Worm (Caenorhabditis elegans): ENCODE results near the gene C50B8.5.
A peak's percentile ranks its signal among the peaks of the same experiment; 100 is the strongest.

Gene C50B8.5

ce11 chrV:13591504-13592174 lies 10.9 kb downstream of the C50B8.5 start, which contains the start of gene tbcb-1:
tbcb-1 (plus strand) TSS chrV:13592124.
- TF ChIP-seq nhr-25 (tag; optimal IDR thresholded peaks at IDR 0.05) (no peak), elt-3 (tag; optimal IDR thresholded peaks at IDR 0.05) (no peak), pha-4 (tag; optimal IDR thresholded peaks at IDR 0.05) (peak; percentile 43), snpc-4 (tag; optimal IDR thresholded peaks at IDR 0.05) (peak; percentile 36), lin-15B (tag; optimal IDR thresholded peaks at IDR 0.05) (peak; percentile 80), nhr-28 (tag; optimal IDR thresholded peaks at IDR 0.05) (no peak), nhr-23 (tag; optimal IDR thresholded peaks at IDR 0.05) (peak; percentile 34)

ce11 chrV:13593083-13593482 lies 12.3 kb downstream of the C50B8.5 start, which contains the start of gene F53F4.4:
F53F4.4 (plus strand) TSS chrV:13593383.
- TF ChIP-seq tbx-2 (tag; optimal IDR thresholded peaks at IDR 0.05) (no peak), aly-2 (tag; optimal IDR thresholded peaks at IDR 0.05) (no peak)

ce11 chrV:13598370-13598769 lies 17.6 kb downstream of the C50B8.5 start:
- TF ChIP-seq lsy-12 (tag; optimal IDR thresholded peaks at IDR 0.05) (no peak), fos-1 (tag; optimal IDR thresholded peaks at IDR 0.05) (no peak), ztf-11 (tag; optimal IDR thresholded peaks at IDR 0.05) (no peak), eor-1 (tag; optimal IDR thresholded peaks at IDR 0.05) (no peak), daf-12 (tag; optimal IDR thresholded peaks at IDR 0.05) (no peak), nhr-25 (tag; optimal IDR thresholded peaks at IDR 0.05) (no peak), mdl-1 (tag; optimal IDR thresholded peaks at IDR 0.05) (no peak), egl-5 (tag; optimal IDR thresholded peaks at IDR 0.05) (no peak), R02D3.7 (tag; optimal IDR thresholded peaks at IDR 0.05) (no peak), egl-27 (tag; optimal IDR thresholded peaks at IDR 0.05) (no peak), ceh-82 (tag; optimal IDR thresholded peaks at IDR 0.05) (no peak), nhr-12 (tag; optimal IDR thresholded peaks at IDR 0.05) (no peak), pha-4 (tag; optimal IDR thresholded peaks at IDR 0.05) (no peak), aly-2 (tag; optimal IDR thresholded peaks at IDR 0.05) (no peak), tbx-2 (tag; optimal IDR thresholded peaks at IDR 0.05) (no peak), nhr-67 (tag; optimal IDR thresholded peaks at IDR 0.05) (no peak)

ce11 chrV:13600882-13601281 lies 20.1 kb downstream of the C50B8.5 start, which contains the start of gene rdy-2:
rdy-2 (minus strand) TSS chrV:13600982.
- no peak for TF ChIP-seq nhr-43 (tag; optimal IDR thresholded peaks at IDR 0.05; ENCODE audit: poor library complexity, severe bottlenecking)
- TF ChIP-seq ceh-9 (tag; optimal IDR thresholded peaks at IDR 0.05): no peak
- no peak for TF ChIP-seq nhr-77 (tag; optimal IDR thresholded peaks at IDR 0.05)
- no peak for TF ChIP-seq nhr-76 (tag; optimal IDR thresholded peaks at IDR 0.05)

- TF ChIP-seq pha-4 (tag; optimal IDR thresholded peaks at IDR 0.05): no peak
- TF ChIP-seq ztf-11 (tag; optimal IDR thresholded peaks at IDR 0.05): no peak
- peak; percentile 27 for TF ChIP-seq nhr-25 (tag; optimal IDR thresholded peaks at IDR 0.05)
- TF ChIP-seq nhr-43 (tag; optimal IDR thresholded peaks at IDR 0.05; ENCODE audit: poor library complexity, severe bottlenecking): peak; percentile 96
- no peak for TF ChIP-seq elt-1 (tag; optimal IDR thresholded peaks at IDR 0.05)
- no peak for TF ChIP-seq aly-2 (tag; optimal IDR thresholded peaks at IDR 0.05)
- no peak for TF ChIP-seq ceh-82 (tag; optimal IDR thresholded peaks at IDR 0.05)
- TF ChIP-seq unc-62 (GFP tag; optimal IDR thresholded peaks at IDR 0.05): no peak
- no peak for TF ChIP-seq sea-2 (GFP tag; optimal IDR thresholded peaks at IDR 0.05)
These were observed 26.0 kb downstream of the C50B8.5 start, which contains the start of gene fmo-4 for ce11 chrV:13606651-13607242. fmo-4 (minus strand) TSS chrV:13606701.

ce11 chrV:13608486-13608885 lies 27.7 kb downstream of the C50B8.5 start:
- TF ChIP-seq nhr-43 (tag; optimal IDR thresholded peaks at IDR 0.05; ENCODE audit: poor library complexity, severe bottlenecking) (peak; percentile 12), elt-3 (tag; optimal IDR thresholded peaks at IDR 0.05) (no peak), nhr-23 (tag; optimal IDR thresholded peaks at IDR 0.05) (peak; percentile 44)

ce11 chrV:13609806-13610205 lies 29.0 kb downstream of the C50B8.5 start:
- TF ChIP-seq nhr-23 (tag; optimal IDR thresholded peaks at IDR 0.05) (peak; percentile 66), ceh-16 (tag; optimal IDR thresholded peaks at IDR 0.05) (no peak)

All from whole organism, L3 larva.